Worm (Caenorhabditis elegans): Measurements from ENCODE around the gene mtp-18.

- no peak for TF ChIP-seq nhr-43 (tag; optimal IDR thresholded peaks at IDR 0.05; ENCODE audit: poor library complexity, severe bottlenecking)
- TF ChIP-seq nhr-11 (tag; optimal IDR thresholded peaks at IDR 0.05), result no peak
- TF ChIP-seq nhr-237 (tag; optimal IDR thresholded peaks at IDR 0.05), result no peak
- TF ChIP-seq unc-62 (GFP tag; optimal IDR thresholded peaks at IDR 0.05), result no peak
Measured at ce11 chrX:6216551-6216950, 10.3 kb upstream of the mtp-18 start, which contains the start of gene lrch-1.
